Worm (Caenorhabditis elegans) whole organism, L4 larva: ENCODE results near the gene srh-46.

ENCODE experiments used
- aha-1 ChIP-seq: fragments of 150-350 bp; peaks from one replicate; lab custom pipeline; 2014; ENCODE audit warnings: missing biosample characterization, missing genetic modification characterization
- aly-2 ChIP-seq: sonication (generic microtip); optimal IDR thresholded peaks from 2 replicates; lab custom pipeline; 2018; ENCODE audit warnings: missing biosample characterization, missing genetic modification characterization
- ama-1 ChIP-seq: fragments of 150-350 bp; optimal IDR thresholded peaks from 2 replicates; lab custom pipeline; 2014; ENCODE audit warnings: inconsistent platforms, mixed read lengths
- egl-27 ChIP-seq: sonication (generic microtip); optimal IDR thresholded peaks from 3 replicates; lab custom pipeline; 2017; ENCODE audit warnings: missing biosample characterization, missing genetic modification reagents, missing genetic modification characterization
- lsy-2 ChIP-seq, 2 experiments: fragments of 150-350 bp in 1 of 2; sonication (generic microtip) in 1 of 2; optimal IDR thresholded peaks; 2 replicates each; lab custom pipeline; 2014 to 2017; ENCODE audit warnings: missing biosample characterization in 2 of 2, missing genetic modification characterization in 2 of 2
- nhr-11 ChIP-seq: fragments of 150-350 bp; optimal IDR thresholded peaks from 2 replicates; lab custom pipeline; 2014; ENCODE audit warnings: missing biosample characterization, missing genetic modification characterization
- nhr-25 ChIP-seq: sonication (generic microtip); optimal IDR thresholded peaks from 2 replicates; lab custom pipeline; 2017; ENCODE audit warnings: missing genetic modification characterization, mild to moderate bottlenecking, missing compliant biosample characterization, antibody characterized with exemption, moderate library complexity, borderline replicate concordance; ENCODE audit not compliant: insufficient read depth
- snpc-4 ChIP-seq: fragments of 150-350 bp; optimal IDR thresholded peaks from 2 replicates; lab custom pipeline; 2014; ENCODE audit warnings: missing biosample characterization, missing genetic modification characterization
- unc-62 ChIP-seq, 3 experiments: fragments of 150-350 bp in 1 of 3; sonication (generic microtip); optimal IDR thresholded peaks in 2 of 3; peaks in 1 of 3; 1 replicate in 1 of 3; 2 replicates in 2 of 3; lab custom pipeline; 2014 to 2017; ENCODE audit warnings: missing biosample characterization in 3 of 3, missing genetic modification characterization in 3 of 3, missing genetic modification reagents in 3 of 3, missing genotype in 1 of 3
- ztf-7 ChIP-seq: fragments of 150-350 bp; optimal IDR thresholded peaks from 2 replicates; lab custom pipeline; 2014; ENCODE audit warnings: missing biosample characterization, missing genetic modification characterization

- TF ChIP-seq nhr-11 (tag; lab: Kevin White, UChicago), result no peak
- TF ChIP-seq lsy-2 (tag; optimal IDR thresholded peaks at IDR 0.05; lab: Kevin White, UChicago), result no peak
- TF ChIP-seq snpc-4 (tag; lab: Kevin White, UChicago), result no peak
- TF ChIP-seq nhr-25, result no peak
- no peak for TF ChIP-seq aly-2 (tag; lab: Kevin White, UChicago)
- TF ChIP-seq aha-1, result no peak
- no peak for TF ChIP-seq ama-1 (lab: Kevin White, UChicago)
- TF ChIP-seq unc-62 (GFP tag; optimal IDR thresholded peaks at IDR 0.05 in 1 of 2; lab: Kevin White, UChicago), result no peak
- TF ChIP-seq unc-62 (tag; optimal IDR thresholded peaks at IDR 0.05; lab: Kevin White, UChicago), result no peak
- TF ChIP-seq egl-27 (tag; lab: Kevin White, UChicago), result no peak
- no peak for TF ChIP-seq ztf-7
Observed at ce11 chrV:11321719-11322118, 19.0 kb upstream of the srh-46 start, which contains the start of gene F47G9.4.
